Worm (Caenorhabditis elegans) whole organism, mixed stage, embryonic: ENCODE data around the gene clec-161.

Source experiments
- bed-3 ChIP-seq: fragments of 200-800 bp; sonication (Bioruptor generic); optimal IDR thresholded peaks from 3 replicates; lab custom pipeline; 2018; ENCODE audit warnings: mild to moderate bottlenecking, missing genetic modification characterization, moderate library complexity, missing compliant biosample characterization
- blmp-1 ChIP-seq: fragments of 150-350 bp; optimal IDR thresholded peaks from 2 replicates; lab custom pipeline; 2014; ENCODE audit warnings: missing biosample characterization, missing genetic modification characterization
- ceh-39 ChIP-seq: fragments of 150-350 bp; optimal IDR thresholded peaks from 2 replicates; lab custom pipeline; 2014; ENCODE audit warnings: missing biosample characterization, missing genetic modification characterization
- ceh-43 ChIP-seq: fragments of 200-800 bp; sonication (Bioruptor generic); optimal IDR thresholded peaks from 2 replicates; lab custom pipeline; 2018; ENCODE audit warnings: mild to moderate bottlenecking, missing genetic modification characterization, moderate library complexity, missing compliant biosample characterization
- ceh-83 ChIP-seq: fragments of 200-800 bp; sonication (Bioruptor generic); optimal IDR thresholded peaks from 2 replicates; lab custom pipeline; 2018; ENCODE audit warnings: mild to moderate bottlenecking, missing genetic modification characterization, missing compliant biosample characterization
- ces-1 ChIP-seq: fragments of 150-350 bp; optimal IDR thresholded peaks from 2 replicates; lab custom pipeline; 2014; ENCODE audit warnings: missing biosample characterization, missing genetic modification reagents, missing genetic modification characterization
- cnd-1 ChIP-seq: fragments of 200-800 bp; sonication (Bioruptor generic); optimal IDR thresholded peaks from 2 replicates; lab custom pipeline; 2018; ENCODE audit warnings: mild to moderate bottlenecking, missing genetic modification characterization, missing compliant biosample characterization
- drap-1 ChIP-seq: fragments of 200-800 bp; sonication (Bioruptor generic); optimal IDR thresholded peaks from 3 replicates; lab custom pipeline; 2018; ENCODE audit warnings: mild to moderate bottlenecking, missing genetic modification characterization, missing compliant biosample characterization
- elt-1 ChIP-seq: sonication (generic microtip); optimal IDR thresholded peaks from 2 replicates; lab custom pipeline; 2017; ENCODE audit warnings: missing genetic modification characterization, mild to moderate bottlenecking, missing compliant biosample characterization, antibody characterized with exemption, moderate library complexity, borderline replicate concordance; ENCODE audit not compliant: insufficient read depth
- elt-3 ChIP-seq: fragments of 150-350 bp; optimal IDR thresholded peaks from 2 replicates; lab custom pipeline; 2014; ENCODE audit warnings: missing biosample characterization, missing genetic modification characterization
- flh-1 ChIP-seq: fragments of 200-800 bp; sonication (Bioruptor generic); optimal IDR thresholded peaks from 2 replicates; lab custom pipeline; 2018; ENCODE audit warnings: mild to moderate bottlenecking, missing genetic modification characterization, moderate library complexity, missing compliant biosample characterization
- ham-2 ChIP-seq: fragments of 200-800 bp; sonication (Bioruptor generic); optimal IDR thresholded peaks from 2 replicates; lab custom pipeline; 2018; ENCODE audit warnings: mild to moderate bottlenecking, missing genetic modification characterization, missing compliant biosample characterization
- hlh-1 ChIP-seq: fragments of 150-350 bp; optimal IDR thresholded peaks from 2 replicates; lab custom pipeline; 2014; ENCODE audit warnings: missing biosample characterization, missing genetic modification reagents, missing genetic modification characterization
- lin-13 ChIP-seq: fragments of 150-350 bp; optimal IDR thresholded peaks from 2 replicates; lab custom pipeline; 2014; ENCODE audit warnings: missing biosample characterization, missing genetic modification characterization
- lsy-2 ChIP-seq: fragments of 150-350 bp; optimal IDR thresholded peaks from 2 replicates; lab custom pipeline; 2014; ENCODE audit warnings: missing biosample characterization, missing genetic modification characterization
- mab-5 ChIP-seq: fragments of 150-350 bp; optimal IDR thresholded peaks from 2 replicates; lab custom pipeline; 2014; ENCODE audit warnings: missing biosample characterization, missing genetic modification characterization
- mep-1 ChIP-seq: fragments of 150-350 bp; optimal IDR thresholded peaks from 2 replicates; lab custom pipeline; 2017; ENCODE audit warnings: missing biosample characterization, missing genetic modification reagents, missing genetic modification characterization, inconsistent platforms
- mls-2 ChIP-seq: sonication (generic microtip); optimal IDR thresholded peaks from 2 replicates; lab custom pipeline; 2016; ENCODE audit warnings: mild to moderate bottlenecking, missing genetic modification characterization, moderate library complexity, missing compliant biosample characterization
- nhr-12 ChIP-seq: fragments of 150-350 bp; optimal IDR thresholded peaks from 2 replicates; lab custom pipeline; 2014; ENCODE audit warnings: missing biosample characterization, missing genetic modification characterization
- nhr-2 ChIP-seq: fragments of 150-350 bp; optimal IDR thresholded peaks from 2 replicates; lab custom pipeline; 2014; ENCODE audit warnings: missing biosample characterization, missing genetic modification characterization
- nhr-237 ChIP-seq: fragments of 150-350 bp; optimal IDR thresholded peaks from 2 replicates; lab custom pipeline; 2014; ENCODE audit warnings: missing biosample characterization, missing genetic modification characterization
- nhr-28 ChIP-seq: fragments of 150-350 bp; optimal IDR thresholded peaks from 2 replicates; lab custom pipeline; 2014; ENCODE audit warnings: missing biosample characterization, missing genetic modification characterization
- pha-4 ChIP-seq: fragments of 150-350 bp; optimal IDR thresholded peaks from 2 replicates; lab custom pipeline; 2018; ENCODE audit warnings: missing biosample characterization, missing genetic modification reagents, missing genetic modification characterization
- sem-2 ChIP-seq: fragments of 200-800 bp; sonication (Bioruptor generic); optimal IDR thresholded peaks from 2 replicates; lab custom pipeline; 2018; ENCODE audit warnings: mild to moderate bottlenecking, missing genetic modification characterization, missing compliant biosample characterization
- snpc-4 ChIP-seq: fragments of 150-350 bp; optimal IDR thresholded peaks from 2 replicates; lab custom pipeline; 2014; ENCODE audit warnings: missing biosample characterization, missing genetic modification characterization
- sptf-1 ChIP-seq: sonication (generic microtip); optimal IDR thresholded peaks from 2 replicates; lab custom pipeline; 2017; ENCODE audit warnings: mild to moderate bottlenecking, missing genetic modification characterization, moderate library complexity, missing compliant biosample characterization
- tbx-8 ChIP-seq: fragments of 200-800 bp; sonication (Bioruptor generic); optimal IDR thresholded peaks from 2 replicates; lab custom pipeline; 2018; ENCODE audit warnings: mild to moderate bottlenecking, missing genetic modification characterization, moderate library complexity, missing compliant biosample characterization
- unc-120 ChIP-seq: sonication (generic microtip); optimal IDR thresholded peaks from 2 replicates; lab custom pipeline; 2017; ENCODE audit warnings: missing genetic modification characterization, missing compliant biosample characterization; ENCODE audit not compliant: poor library complexity, severe bottlenecking
- unc-39 ChIP-seq: fragments of 150-350 bp; optimal IDR thresholded peaks from 2 replicates; lab custom pipeline; 2014; ENCODE audit warnings: missing biosample characterization, missing genetic modification characterization
- zip-8 ChIP-seq: fragments of 150-350 bp; optimal IDR thresholded peaks from 2 replicates; lab custom pipeline; 2014; ENCODE audit warnings: missing biosample characterization, missing genetic modification characterization
- ztf-11 ChIP-seq: fragments of 150-350 bp; optimal IDR thresholded peaks from 2 replicates; lab custom pipeline; 2014; ENCODE audit warnings: missing biosample characterization, missing genetic modification characterization

Gene clec-161

ce11 chrIII:9564410-9564809, 44.1 kb downstream of the clec-161 start, which contains the start of gene C48B4.10:
Gene C48B4.10 (minus strand): TSS chrIII:9564510.
- TF ChIP-seq ces-1 (no peak), unc-120 (tag; lab: Kevin White, UChicago) (no peak), mep-1 (tag; lab: Kevin White, UChicago) (no peak), tbx-8 (GFP tag; lab: Kevin White, UChicago) (no peak), unc-39 (tag; lab: Kevin White, UChicago) (no peak), ceh-83 (no peak), bed-3 (no peak), zip-8 (no peak)

ce11 chrIII:9563235-9563634, 45.3 kb downstream of the clec-161 start, which contains the start of gene C48B4.9:
Gene C48B4.9 (minus strand): TSS chrIII:9563335.
- TF ChIP-seq snpc-4 = no peak
- TF ChIP-seq ceh-39 = no peak
- TF ChIP-seq ceh-83 = no peak
- no peak for TF ChIP-seq hlh-1
- TF ChIP-seq ces-1 = no peak
- TF ChIP-seq tbx-8 (GFP tag; lab: Kevin White, UChicago) = no peak
- TF ChIP-seq ham-2 = no peak
- no peak for TF ChIP-seq sptf-1 (tag; lab: Kevin White, UChicago)
- TF ChIP-seq nhr-28 (tag; lab: Kevin White, UChicago) = no peak
- no peak for TF ChIP-seq pha-4

ce11 chrIII:9561158-9561557, 47.4 kb downstream of the clec-161 start, which contains the start of gene C48B4.8:
Gene C48B4.8 (minus strand): TSS chrIII:9561258.
- TF ChIP-seq cnd-1 = no peak
- TF ChIP-seq ceh-39 = no peak
- TF ChIP-seq hlh-1 = no peak
- no peak for TF ChIP-seq ceh-83
- TF ChIP-seq ceh-43 (GFP tag; lab: Kevin White, UChicago) = no peak
- no peak for TF ChIP-seq lsy-2
- no peak for TF ChIP-seq blmp-1 (tag; lab: Kevin White, UChicago)
- TF ChIP-seq elt-3 = no peak
- no peak for TF ChIP-seq nhr-2 (tag; lab: Kevin White, UChicago)
- TF ChIP-seq unc-39 (tag; lab: Kevin White, UChicago) = no peak
- no peak for TF ChIP-seq drap-1
- no peak for TF ChIP-seq nhr-237
- TF ChIP-seq mab-5 (tag; lab: Kevin White, UChicago) = no peak
- TF ChIP-seq, all 35 proteins: peak for 0

ce11 chrIII:9559381-9559881, 49.1 kb downstream of the clec-161 start, which contains the start of gene C48B4.7:
Gene C48B4.7 (minus strand): TSS chrIII:9559431.
- TF ChIP-seq sptf-1 (tag; lab: Kevin White, UChicago) = no peak
- no peak for TF ChIP-seq pha-4
- no peak for TF ChIP-seq lsy-2
- TF ChIP-seq nhr-28 (tag; lab: Kevin White, UChicago) = no peak
- TF ChIP-seq unc-120 (tag; lab: Kevin White, UChicago) = no peak
- TF ChIP-seq elt-3 = no peak
- TF ChIP-seq lin-13 (tag; lab: Kevin White, UChicago) = no peak
- no peak for TF ChIP-seq snpc-4
- no peak for TF ChIP-seq flh-1 (GFP tag; lab: Kevin White, UChicago)
- TF ChIP-seq ham-2 = no peak
- TF ChIP-seq hlh-1 = no peak
- no peak for TF ChIP-seq sem-2 (GFP tag; lab: Kevin White, UChicago)
- no peak for TF ChIP-seq ztf-11 (tag; lab: Kevin White, UChicago)
- no peak for TF ChIP-seq nhr-2 (tag; lab: Kevin White, UChicago)
- no peak for TF ChIP-seq elt-1 (tag; lab: Kevin White, UChicago)
- TF ChIP-seq, all 35 proteins: peak for 0

DNA sequence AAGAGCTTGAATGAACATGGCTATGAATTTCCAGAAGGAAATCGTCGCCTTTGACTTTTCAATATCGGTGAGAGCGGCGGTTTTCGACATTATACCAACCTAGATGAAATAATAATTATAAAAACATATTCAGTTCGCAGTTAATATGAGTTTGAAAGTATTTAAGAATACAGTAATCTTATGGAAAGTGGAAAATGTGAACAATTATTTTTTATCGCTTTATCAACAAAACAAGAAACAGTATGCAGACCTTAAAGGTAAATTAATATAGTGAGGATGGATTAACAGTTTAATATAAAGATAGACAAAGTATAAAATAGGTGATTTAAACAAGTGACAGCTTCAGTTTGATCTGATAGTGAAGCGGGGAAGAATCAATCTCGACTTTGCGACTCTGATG, 50.1 kb downstream of the clec-161 start, which contains the start of gene C48B4.6:
TSS of gene C48B4.6 (minus strand) at position 101 of the 400 bp plus-strand sequence.
- TF ChIP-seq mls-2 (tag; lab: Kevin White, UChicago) (no peak), elt-1 (tag; lab: Kevin White, UChicago) (no peak)
- TF ChIP-seq, all 35 proteins: peak for 0

DNA sequence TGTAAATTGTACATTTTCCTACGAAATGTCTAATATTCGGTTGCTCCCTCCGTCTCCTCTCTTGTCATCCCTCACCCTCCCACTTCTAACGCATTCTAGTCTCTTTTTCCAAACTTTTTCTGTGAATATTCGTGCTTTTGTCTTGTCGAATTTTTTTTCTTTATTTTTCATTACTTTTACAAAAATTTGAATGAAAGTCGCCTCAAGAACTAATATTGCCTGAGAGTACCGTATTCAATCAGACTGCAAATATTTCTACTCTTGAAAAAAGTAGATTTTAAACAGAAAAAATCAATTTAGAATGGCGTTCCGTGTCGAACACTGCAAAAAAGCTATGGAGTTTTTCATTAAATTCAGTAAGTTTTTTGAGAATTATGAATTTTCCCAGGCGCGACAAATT, 52.2 kb downstream of the clec-161 start, which contains the start of gene ZK1098.11:
TSS of gene ZK1098.11 (plus strand) at position 301 of the 400 bp plus-strand sequence.
- TF ChIP-seq unc-39 (tag; lab: Kevin White, UChicago) (no peak), nhr-237 (no peak), zip-8 (no peak), drap-1 (no peak), unc-120 (tag; lab: Kevin White, UChicago) (no peak), ham-2 (no peak), pha-4 (no peak), elt-1 (tag; lab: Kevin White, UChicago) (no peak), mep-1 (tag; lab: Kevin White, UChicago) (no peak), tbx-8 (GFP tag; lab: Kevin White, UChicago) (no peak), cnd-1 (no peak), elt-3 (no peak), mls-2 (tag; lab: Kevin White, UChicago) (no peak), sem-2 (GFP tag; lab: Kevin White, UChicago) (no peak), snpc-4 (no peak), lsy-2 (no peak), bed-3 (no peak), nhr-12 (tag; lab: Kevin White, UChicago) (no peak), ces-1 (no peak), blmp-1 (tag; lab: Kevin White, UChicago) (no peak)
